Fruit fly (Drosophila melanogaster) whole organism, embryonic: Measurements from ENCODE around the gene neur.

Experiments
- B-H1 ChIP-seq: fragments of 200-800 bp; sonication (Bioruptor generic); IDR thresholded peaks from 3 replicates; pipeline ENCODE4 v1.3.6; 2022; ENCODE audit warnings: missing biosample characterization, missing genetic modification characterization
- CG1024 ChIP-seq: fragments of 200-800 bp; sonication (Bioruptor generic); IDR thresholded peaks from 2 replicates; pipeline ENCODE4 v1.3.6; 2022; ENCODE audit warnings: missing biosample characterization, missing genetic modification characterization
- CG12104 ChIP-seq: fragments of 200-800 bp; sonication (Bioruptor generic); optimal IDR thresholded peaks from 3 replicates; lab custom pipeline; 2016; ENCODE audit warnings: missing biosample characterization, missing genetic modification characterization
- CG12155 ChIP-seq: fragments of 200-800 bp; sonication (Bioruptor generic); optimal IDR thresholded peaks from 3 replicates; lab custom pipeline; 2016; ENCODE audit warnings: missing biosample characterization, missing genetic modification characterization
- CG12942 ChIP-seq: fragments of 200-800 bp; sonication (Bioruptor generic); optimal IDR thresholded peaks from 3 replicates; lab custom pipeline; 2016; ENCODE audit warnings: missing biosample characterization, missing genetic modification characterization
- CG14965 ChIP-seq: fragments of 200-800 bp; sonication (Bioruptor generic); optimal IDR thresholded peaks from 2 replicates; lab custom pipeline; 2016; ENCODE audit warnings: missing biosample characterization, missing genetic modification characterization, borderline replicate concordance
- CG16863 ChIP-seq: fragments of 200-800 bp; sonication (Bioruptor generic); optimal IDR thresholded peaks from 3 replicates; lab custom pipeline; 2016; ENCODE audit warnings: missing biosample characterization, missing genetic modification characterization
- CG4360 ChIP-seq: fragments of 200-800 bp; sonication (Bioruptor generic); IDR thresholded peaks from 2 replicates; pipeline ENCODE4 v1.3.6; 2022; ENCODE audit warnings: missing biosample characterization, missing genetic modification characterization
- CG4424 ChIP-seq: fragments of 200-800 bp; sonication (Bioruptor generic); optimal IDR thresholded peaks from 3 replicates; lab custom pipeline; 2016; ENCODE audit warnings: missing biosample characterization, missing genetic modification characterization
- CG4617 ChIP-seq: fragments of 200-800 bp; sonication (Bioruptor generic); optimal IDR thresholded peaks from 3 replicates; lab custom pipeline; 2016; ENCODE audit warnings: missing biosample characterization, missing genetic modification characterization, borderline replicate concordance
- CG5180 ChIP-seq: fragments of 200-800 bp; sonication (Bioruptor generic); optimal IDR thresholded peaks from 3 replicates; lab custom pipeline; 2017; ENCODE audit warnings: missing biosample characterization, missing genetic modification characterization, mild to moderate bottlenecking, moderate library complexity, missing genetic modification reagents
- CG7987 ChIP-seq: fragments of 200-800 bp; sonication (Bioruptor generic); optimal IDR thresholded peaks from 2 replicates; lab custom pipeline; 2018; ENCODE audit warnings: missing biosample characterization, mild to moderate bottlenecking, missing genetic modification characterization, moderate library complexity
- CG9727 ChIP-seq: fragments of 200-800 bp; sonication (Bioruptor generic); optimal IDR thresholded peaks from 3 replicates; lab custom pipeline; 2017; ENCODE audit warnings: missing biosample characterization, mild to moderate bottlenecking, missing genetic modification characterization
- CG9817 ChIP-seq: fragments of 200-800 bp; sonication (Bioruptor generic); optimal IDR thresholded peaks from 2 replicates; lab custom pipeline; 2018; ENCODE audit warnings: missing biosample characterization, mild to moderate bottlenecking, missing genetic modification characterization, moderate library complexity
- Chrac-16 ChIP-seq: fragments of 200-800 bp; sonication (Bioruptor generic); optimal IDR thresholded peaks from 3 replicates; lab custom pipeline; 2016; ENCODE audit warnings: missing biosample characterization, missing genetic modification characterization
- Dad ChIP-seq: fragments of 200-800 bp; sonication (Bioruptor generic); optimal IDR thresholded peaks from 3 replicates; lab custom pipeline; 2016; ENCODE audit warnings: missing biosample characterization, missing genetic modification characterization
- E2f1 ChIP-seq: fragments of 200-800 bp; sonication (Bioruptor generic); IDR thresholded peaks from 2 replicates; pipeline ENCODE4 v1.3.6; 2022; ENCODE audit warnings: missing biosample characterization, missing genetic modification characterization
- ERR ChIP-seq: fragments of 200-800 bp; sonication (Bioruptor generic); optimal IDR thresholded peaks from 2 replicates; lab custom pipeline; 2016; ENCODE audit warnings: missing biosample characterization, missing genetic modification characterization
- Fer1 ChIP-seq: fragments of 200-800 bp; sonication (Bioruptor generic); optimal IDR thresholded peaks from 2 replicates; lab custom pipeline; 2017; ENCODE audit warnings: missing biosample characterization, mild to moderate bottlenecking, missing genetic modification characterization
- H2.0 ChIP-seq: fragments of 200-800 bp; sonication (Bioruptor generic); IDR thresholded peaks from 2 replicates; pipeline ENCODE4 v1.3.6; 2022; ENCODE audit warnings: missing biosample characterization, missing genetic modification characterization
- Rfx ChIP-seq: fragments of 200-800 bp; sonication (Bioruptor generic); IDR thresholded peaks from 2 replicates; pipeline ENCODE4 v1.3.6; 2022; ENCODE audit warnings: missing biosample characterization, missing genetic modification characterization
- ase ChIP-seq: fragments of 200-800 bp; sonication (Bioruptor generic); IDR thresholded peaks from 3 replicates; pipeline ENCODE4 v1.3.6; 2022; ENCODE audit warnings: missing biosample characterization, missing genetic modification characterization
- bbx ChIP-seq: fragments of 200-800 bp; sonication (Bioruptor generic); IDR thresholded peaks from 2 replicates; pipeline ENCODE4 v1.3.6; 2022; ENCODE audit warnings: missing biosample characterization, missing genetic modification characterization; ENCODE audit not compliant: partially characterized antibody
- bigmax ChIP-seq: fragments of 200-800 bp; sonication (Bioruptor generic); optimal IDR thresholded peaks from 2 replicates; lab custom pipeline; 2018; ENCODE audit warnings: missing biosample characterization, mild to moderate bottlenecking, missing genetic modification characterization
- chn ChIP-seq: fragments of 200-800 bp; sonication (Bioruptor generic); optimal IDR thresholded peaks from 2 replicates; lab custom pipeline; 2016; ENCODE audit warnings: missing biosample characterization, missing genetic modification characterization
- ci ChIP-seq: fragments of 200-800 bp; sonication (Bioruptor generic); IDR thresholded peaks from 3 replicates; pipeline ENCODE4 v1.3.6; 2022; ENCODE audit warnings: missing biosample characterization, missing genetic modification characterization
- danr ChIP-seq: fragments of 200-800 bp; sonication (Bioruptor generic); IDR thresholded peaks from 2 replicates; pipeline ENCODE4 v1.3.6; 2022; ENCODE audit warnings: missing biosample characterization, missing genetic modification characterization
- dmrt99B ChIP-seq: fragments of 200-800 bp; sonication (Bioruptor generic); optimal IDR thresholded peaks from 2 replicates; lab custom pipeline; 2018; ENCODE audit warnings: missing biosample characterization, mild to moderate bottlenecking, missing genetic modification characterization, moderate library complexity
- esg ChIP-seq: fragments of 200-800 bp; sonication (Bioruptor generic); conservative IDR thresholded peaks from 2 replicates; pipeline ENCODE4 v1.3.6; 2022; ENCODE audit warnings: missing biosample characterization, missing genetic modification characterization
- gro ChIP-seq: fragments of 200-800 bp; sonication (Bioruptor generic); optimal IDR thresholded peaks from 2 replicates; lab custom pipeline; 2016; ENCODE audit warnings: missing biosample characterization, missing genetic modification characterization
- h ChIP-seq: fragments of >200 bp; optimal IDR thresholded peaks from 2 replicates; lab custom pipeline; 2017
- hkb ChIP-seq, 2 experiments: fragments of 200-800 bp in 1 of 2; fragments of >200 bp in 1 of 2; sonication (Bioruptor generic) in 1 of 2; IDR thresholded peaks in 1 of 2; optimal IDR thresholded peaks in 1 of 2; 2 replicates each; pipeline versions ENCODE4 v1.3.6 to Lab custom; 2017 to 2022; ENCODE audit warnings: missing biosample characterization in 1 of 2, missing genetic modification characterization in 1 of 2
- hth ChIP-seq: fragments of >200 bp; optimal IDR thresholded peaks from 2 replicates; lab custom pipeline; 2017; ENCODE audit warnings: inconsistent platforms
- lbe ChIP-seq: fragments of 200-800 bp; sonication (Bioruptor generic); optimal IDR thresholded peaks from 2 replicates; lab custom pipeline; 2016; ENCODE audit warnings: missing biosample characterization, mild to moderate bottlenecking, missing genetic modification characterization
- lilli ChIP-seq: fragments of 200-800 bp; sonication (Bioruptor generic); optimal IDR thresholded peaks from 3 replicates; lab custom pipeline; 2016; ENCODE audit warnings: missing biosample characterization, missing genetic modification characterization
- lola ChIP-seq, 3 experiments: fragments of >200 bp in 2 of 3; fragments of 200-800 bp in 1 of 3; sonication (Bioruptor generic) in 1 of 3; optimal IDR thresholded peaks; 2 replicates each; lab custom pipeline; 2017 to 2019; ENCODE audit warnings: missing biosample characterization in 3 of 3, missing genetic modification characterization in 3 of 3, mild to moderate bottlenecking in 1 of 3, moderate library complexity in 1 of 3
- nerfin-1 ChIP-seq: fragments of 200-800 bp; sonication (Bioruptor generic); optimal IDR thresholded peaks from 3 replicates; lab custom pipeline; 2019; ENCODE audit warnings: missing biosample characterization, mild to moderate bottlenecking, missing genetic modification characterization, moderate library complexity
- nerfin-2 ChIP-seq: fragments of 200-800 bp; sonication (Bioruptor generic); IDR thresholded peaks from 2 replicates; pipeline ENCODE4 v1.3.6; 2022; ENCODE audit warnings: missing biosample characterization, missing genetic modification characterization; ENCODE audit not compliant: partially characterized antibody
- otp ChIP-seq: fragments of 200-800 bp; sonication (Bioruptor generic); IDR thresholded peaks from 3 replicates; pipeline ENCODE4, ENCODE4 v1.3.6; 2022; ENCODE audit warnings: missing biosample characterization, missing genetic modification characterization
- pan ChIP-seq, 4 experiments: fragments of >200 bp in 3 of 4; fragments of 200-800 bp in 1 of 4; sonication (Bioruptor generic) in 1 of 4; optimal IDR thresholded peaks in 3 of 4; IDR thresholded peaks in 1 of 4; 2 replicates each; pipeline versions ENCODE4 v1.3.6 to Lab custom; 2017 to 2022; ENCODE audit warnings: missing biosample characterization in 2 of 4, missing genetic modification characterization in 2 of 4, mixed read lengths in 1 of 4
- sd ChIP-seq: fragments of 200-800 bp; sonication (Bioruptor generic); optimal IDR thresholded peaks from 3 replicates; lab custom pipeline; 2018; ENCODE audit warnings: missing biosample characterization, mild to moderate bottlenecking, missing genetic modification characterization, moderate library complexity
- seq ChIP-seq: fragments of 200-800 bp; sonication (Bioruptor generic); IDR thresholded peaks from 2 replicates; pipeline ENCODE4 v1.3.6; 2022; ENCODE audit warnings: missing biosample characterization, missing genetic modification characterization
- sna ChIP-seq: fragments of 200-800 bp; sonication (Bioruptor generic); IDR thresholded peaks from 2 replicates; pipeline ENCODE4 v1.3.6; 2022; ENCODE audit warnings: missing biosample characterization, missing genetic modification characterization; ENCODE audit not compliant: partially characterized antibody
- so ChIP-seq: fragments of 200-800 bp; sonication (Bioruptor generic); IDR thresholded peaks from 3 replicates; pipeline ENCODE4 v1.3.6; 2022; ENCODE audit warnings: missing biosample characterization, missing genetic modification characterization
- tap ChIP-seq: fragments of 200-800 bp; optimal IDR thresholded peaks from 3 replicates; lab custom pipeline; 2019; ENCODE audit warnings: missing biosample characterization, mild to moderate bottlenecking, missing genetic modification characterization, moderate library complexity
- tio ChIP-seq: fragments of 200-800 bp; sonication (Bioruptor generic); optimal IDR thresholded peaks from 2 replicates; lab custom pipeline; 2017; ENCODE audit warnings: missing biosample characterization, missing genetic modification characterization, inconsistent platforms
- vnd ChIP-seq: fragments of 200-800 bp; sonication (Bioruptor generic); IDR thresholded peaks from 3 replicates; pipeline ENCODE4 v1.3.6; 2022; ENCODE audit warnings: missing biosample characterization, missing genetic modification characterization; ENCODE audit not compliant: partially characterized antibody

Gene neur

DNA sequence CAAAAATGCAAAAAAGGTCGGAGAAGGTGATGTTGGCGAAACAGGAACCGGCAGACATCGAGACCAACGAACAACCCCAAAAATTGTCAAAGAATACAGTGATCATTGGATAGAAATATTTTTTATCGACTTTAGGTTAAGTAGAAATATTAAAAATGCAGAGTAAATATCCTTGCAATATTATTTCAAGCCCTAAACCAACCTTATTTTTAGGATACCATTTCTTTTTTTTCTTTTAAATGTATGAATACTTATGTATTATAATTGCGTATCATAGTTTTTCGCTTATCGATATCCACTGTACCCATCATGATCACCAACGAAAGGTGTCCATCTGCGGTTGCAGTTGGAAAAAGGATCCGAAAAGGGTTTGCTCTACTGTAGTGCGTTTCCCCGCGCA is 4.0 kb downstream of the neur start (continued):
- TF ChIP-seq esg (no peak), lola (GFP tag; optimal IDR thresholded peaks at IDR 0.05; lab: Kevin White, UChicago) (peak in 1 of 3 experiments; percentile 35), sna (GFP tag; lab: Robert Waterston, UW) (no peak), CG14965 (no peak)

DNA sequence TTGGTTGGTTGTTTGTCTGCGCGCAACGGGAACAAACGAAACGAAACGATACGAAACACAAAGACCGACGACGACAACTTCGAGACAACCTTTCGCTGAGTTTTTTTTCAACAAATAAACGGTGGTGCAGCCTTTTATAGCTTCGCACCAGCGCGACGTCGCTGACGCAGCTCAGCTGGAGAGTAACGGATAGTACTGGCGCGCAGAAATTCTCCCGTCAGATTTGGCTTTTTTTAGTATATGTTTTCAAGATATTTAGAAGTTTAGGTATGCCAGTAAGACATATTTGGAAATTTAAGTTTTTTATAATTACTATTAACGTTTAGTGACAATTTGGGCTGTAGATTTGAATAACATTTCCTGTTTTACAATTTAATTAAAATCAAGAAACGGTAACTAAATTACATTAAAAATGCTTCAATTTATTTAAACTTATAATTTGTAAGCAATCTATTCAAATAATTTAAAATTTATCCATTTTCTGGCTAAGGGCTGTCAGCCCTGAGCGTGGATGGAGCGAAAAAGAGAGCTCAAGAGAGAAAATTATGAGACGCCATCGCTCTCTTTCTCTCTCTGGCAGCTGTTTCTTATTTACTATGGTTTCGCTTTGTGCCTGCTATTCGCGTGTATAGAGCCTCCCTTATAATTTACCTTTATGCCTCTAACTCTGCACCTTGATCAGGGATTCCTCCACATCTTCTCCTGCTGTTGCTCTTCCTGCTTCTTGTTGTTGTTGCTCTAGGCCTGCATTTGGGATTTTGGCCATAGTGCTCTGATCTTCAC is 5.5 kb downstream of the neur start:
- no peak for TF ChIP-seq CG4617 (GFP tag; lab: Kevin White, UChicago)
- peak; percentile 73 for TF ChIP-seq lilli
- peak; percentile 81; the same call in 2 of the 3 replicates for TF ChIP-seq so (GFP tag; lab: Robert Waterston, UW)
- TF ChIP-seq tap (tag; lab: Kevin White, UChicago), result peak; percentile 79
- peak; percentile 93 for TF ChIP-seq nerfin-1 (tag; lab: Kevin White, UChicago)
- peak; percentile 25 for TF ChIP-seq CG16863 (GFP tag; lab: Kevin White, UChicago)
- TF ChIP-seq hkb (optimal IDR thresholded peaks at IDR 0.05; lab: Kevin White, UChicago), result no peak
- peak; percentile 41; the same call in 1 of the 2 replicates for TF ChIP-seq hkb (GFP tag; IDR thresholded peaks at IDR 0.05; lab: Robert Waterston, UW)
- TF ChIP-seq otp (GFP tag; lab: Robert Waterston, UW), result peak; percentile 63; the same call in 1 of the 3 replicates
- TF ChIP-seq B-H1 (GFP tag; lab: Robert Waterston, UW), result no peak
- TF ChIP-seq CG4424 (GFP tag; lab: Kevin White, UChicago), result peak; percentile 77
- no peak; the same call in 1 of the 2 replicates for TF ChIP-seq H2.0 (GFP tag; lab: Robert Waterston, UW)
- peak; percentile 86 for TF ChIP-seq CG12104
- TF ChIP-seq bigmax, result no peak
- TF ChIP-seq CG4360 (GFP tag; lab: Robert Waterston, UW), result peak; percentile 94
- TF ChIP-seq nerfin-2 (GFP tag; lab: Robert Waterston, UW), result no peak
- TF ChIP-seq CG12942 (GFP tag; lab: Kevin White, UChicago), result peak; percentile 55
- TF ChIP-seq tio (GFP tag; lab: Kevin White, UChicago), result peak; percentile 61
- TF ChIP-seq seq (GFP tag; lab: Robert Waterston, UW), result peak; percentile 63
- TF ChIP-seq E2f1 (GFP tag; lab: Robert Waterston, UW), result 0 out of 2 replicates have a peak, but pooled peaks have one; percentile 19
- TF ChIP-seq sd (tag; lab: Kevin White, UChicago), result peak; percentile 76
- peak; percentile 70 for TF ChIP-seq lbe (GFP tag; lab: Kevin White, UChicago)
- no peak for TF ChIP-seq CG7987 (GFP tag; lab: Kevin White, UChicago)
- TF ChIP-seq Fer1 (GFP tag; lab: Kevin White, UChicago), result peak; percentile 90
- TF ChIP-seq chn, result peak; percentile 41
- peak; percentile 69 for TF ChIP-seq CG12155 (GFP tag; lab: Kevin White, UChicago)
- TF ChIP-seq CG5180 (GFP tag; lab: Kevin White, UChicago), result peak; percentile 77
- no peak; the same call in 1 of the 2 replicates for TF ChIP-seq danr (GFP tag; lab: Robert Waterston, UW)
- TF ChIP-seq bbx (GFP tag; lab: Robert Waterston, UW), result peak; percentile 75
- TF ChIP-seq CG1024 (GFP tag; lab: Robert Waterston, UW), result no peak
- peak; percentile 47 for TF ChIP-seq Dad (GFP tag; lab: Kevin White, UChicago)
- TF ChIP-seq CG9727 (GFP tag; lab: Kevin White, UChicago), result peak; percentile 84
- TF ChIP-seq pan (optimal IDR thresholded peaks at IDR 0.05; lab: Kevin White, UChicago), result no peak
- peak in 1 of 2 experiments; percentile 56 for TF ChIP-seq pan (GFP tag; optimal IDR thresholded peaks at IDR 0.05 in 1 of 2, IDR thresholded peaks at IDR 0.05 in 1 of 2)
- peak; percentile 72 for TF ChIP-seq CG9817
- 0 out of 3 replicates have a peak, but pooled peaks have one; percentile 9 for TF ChIP-seq ase (GFP tag; lab: Robert Waterston, UW)
- TF ChIP-seq hth (lab: Kevin White, UChicago), result no peak
- TF ChIP-seq h (lab: Kevin White, UChicago), result no peak
- TF ChIP-seq ci (GFP tag; lab: Robert Waterston, UW), result peak; percentile 54; the same call in 1 of the 3 replicates
- no peak for TF ChIP-seq vnd (GFP tag; lab: Robert Waterston, UW)
- peak; percentile 70 for TF ChIP-seq Rfx
- TF ChIP-seq Chrac-16 (GFP tag; lab: Kevin White, UChicago), result peak; percentile 67
- TF ChIP-seq ERR (GFP tag; lab: Kevin White, UChicago), result no peak
- TF ChIP-seq gro (GFP tag; lab: Kevin White, UChicago), result no peak
- peak; percentile 89 for TF ChIP-seq dmrt99B (tag; lab: Kevin White, UChicago)
